Fruit fly (Drosophila melanogaster): Measurements from ENCODE around the gene CG43362.

- TF ChIP-seq Myc (optimal IDR thresholded peaks at IDR 0.05) (no peak), insv (optimal IDR thresholded peaks at IDR 0.05) (no peak), psq (optimal IDR thresholded peaks at IDR 0.05) (no peak), ttk (optimal IDR thresholded peaks at IDR 0.05) (no peak), Sin3A (optimal IDR thresholded peaks at IDR 0.05) (no peak)
These were observed 4.1 kb downstream of the CG43362 start for dm6 chr2L:18287171-18287570.
